Worm (Caenorhabditis elegans): ENCODE data around the gene glb-7.

DNA sequence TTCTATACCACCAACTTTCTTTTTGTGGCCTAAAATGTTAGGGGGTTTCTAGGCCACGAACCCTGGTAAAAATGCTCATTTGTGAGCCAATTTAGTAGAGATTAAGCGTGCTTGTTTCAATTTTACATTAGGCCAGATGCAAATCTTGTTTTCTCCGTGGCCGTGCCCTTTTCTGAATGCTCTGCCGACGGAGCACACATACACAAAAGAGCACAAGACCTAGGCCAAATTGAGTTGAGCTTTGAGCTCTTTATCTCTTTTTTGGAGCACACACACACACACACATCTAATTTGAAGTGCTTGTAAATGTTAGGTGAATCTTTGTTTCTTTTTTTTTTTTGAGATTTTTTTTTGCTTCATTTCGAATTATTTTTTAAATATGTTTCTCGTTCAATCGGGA lies 50.3 kb downstream of the glb-7 start:
- TF ChIP-seq F13H6.1 (tag; optimal IDR thresholded peaks at IDR 0.05) (no peak), ama-1 (optimal IDR thresholded peaks at IDR 0.05) (no peak), sma-9 (GFP tag; optimal IDR thresholded peaks at IDR 0.05) (no peak), sma-9 (tag; optimal IDR thresholded peaks at IDR 0.05) (no peak), unc-62 (GFP tag; optimal IDR thresholded peaks at IDR 0.05) (no peak), R02D3.7 (tag; optimal IDR thresholded peaks at IDR 0.05) (no peak), nhr-77 (tag; optimal IDR thresholded peaks at IDR 0.05) (no peak), fos-1 (tag; optimal IDR thresholded peaks at IDR 0.05) (no peak), lin-13 (GFP tag; optimal IDR thresholded peaks at IDR 0.05) (no peak), mdl-1 (tag; optimal IDR thresholded peaks at IDR 0.05) (no peak), egl-27 (tag; optimal IDR thresholded peaks at IDR 0.05) (no peak), nhr-12 (tag; optimal IDR thresholded peaks at IDR 0.05) (no peak), alr-1 (tag; optimal IDR thresholded peaks at IDR 0.05) (no peak), nhr-6 (tag; optimal IDR thresholded peaks at IDR 0.05) (no peak), unc-39 (tag; optimal IDR thresholded peaks at IDR 0.05) (no peak)
